Worm (Caenorhabditis elegans) whole organism, mixed stage, embryonic: Measurements from ENCODE around the gene srd-38.

Source experiments
- bed-3 ChIP-seq: fragments of 200-800 bp; sonication (Bioruptor generic); optimal IDR thresholded peaks from 3 replicates; lab custom pipeline; 2018; ENCODE audit warnings: mild to moderate bottlenecking, missing genetic modification characterization, moderate library complexity, missing compliant biosample characterization
- blmp-1 ChIP-seq: fragments of 150-350 bp; optimal IDR thresholded peaks from 2 replicates; lab custom pipeline; 2014; ENCODE audit warnings: missing biosample characterization, missing genetic modification characterization
- ces-1 ChIP-seq: fragments of 150-350 bp; optimal IDR thresholded peaks from 2 replicates; lab custom pipeline; 2014; ENCODE audit warnings: missing biosample characterization, missing genetic modification reagents, missing genetic modification characterization
- ham-2 ChIP-seq: fragments of 200-800 bp; sonication (Bioruptor generic); optimal IDR thresholded peaks from 2 replicates; lab custom pipeline; 2018; ENCODE audit warnings: mild to moderate bottlenecking, missing genetic modification characterization, missing compliant biosample characterization
- mep-1 ChIP-seq: fragments of 150-350 bp; optimal IDR thresholded peaks from 2 replicates; lab custom pipeline; 2017; ENCODE audit warnings: missing biosample characterization, missing genetic modification reagents, missing genetic modification characterization, inconsistent platforms
- nhr-28 ChIP-seq: fragments of 150-350 bp; optimal IDR thresholded peaks from 2 replicates; lab custom pipeline; 2014; ENCODE audit warnings: missing biosample characterization, missing genetic modification characterization
- nhr-76 ChIP-seq: sonication (generic microtip); optimal IDR thresholded peaks from 2 replicates; lab custom pipeline; 2017; ENCODE audit warnings: missing biosample characterization, missing genetic modification characterization
- pha-4 ChIP-seq: fragments of 150-350 bp; optimal IDR thresholded peaks from 2 replicates; lab custom pipeline; 2018; ENCODE audit warnings: missing biosample characterization, missing genetic modification reagents, missing genetic modification characterization
- unc-39 ChIP-seq: fragments of 150-350 bp; optimal IDR thresholded peaks from 2 replicates; lab custom pipeline; 2014; ENCODE audit warnings: missing biosample characterization, missing genetic modification characterization
- unc-62 ChIP-seq: fragments of 150-350 bp; optimal IDR thresholded peaks from 2 replicates; lab custom pipeline; 2014; ENCODE audit warnings: missing biosample characterization, missing genetic modification reagents, missing genetic modification characterization
- zip-8 ChIP-seq: fragments of 150-350 bp; optimal IDR thresholded peaks from 2 replicates; lab custom pipeline; 2014; ENCODE audit warnings: missing biosample characterization, missing genetic modification characterization
- ztf-11 ChIP-seq: fragments of 150-350 bp; optimal IDR thresholded peaks from 2 replicates; lab custom pipeline; 2014; ENCODE audit warnings: missing biosample characterization, missing genetic modification characterization

DNA sequence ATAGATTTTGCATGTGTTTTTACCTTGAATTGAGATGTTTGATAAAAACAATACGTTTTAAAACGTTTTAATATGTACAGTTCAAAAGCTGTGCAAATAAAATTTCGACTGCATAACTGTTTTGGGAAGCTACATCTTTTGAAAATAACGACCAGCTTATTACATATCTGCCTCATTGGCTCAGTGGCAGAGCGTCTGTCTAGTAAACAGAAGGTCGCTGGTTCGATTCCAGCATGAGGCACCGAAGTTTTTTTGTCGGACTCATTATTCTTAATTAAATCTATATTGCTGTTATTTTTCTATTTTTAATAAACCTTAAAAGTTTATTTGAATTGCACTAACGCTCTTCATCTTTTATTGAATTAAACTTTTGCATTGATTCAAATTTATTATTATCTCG lies 1.4 kb downstream of the srd-38 start:
- TF ChIP-seq nhr-76 (no peak), nhr-28 (tag; lab: Kevin White, UChicago) (no peak), unc-62 (GFP tag; lab: Kevin White, UChicago) (no peak), zip-8 (tag; lab: Kevin White, UChicago) (no peak), ces-1 (GFP tag; lab: Kevin White, UChicago) (no peak), pha-4 (no peak), blmp-1 (tag; lab: Kevin White, UChicago) (no peak), ham-2 (no peak), mep-1 (tag; lab: Kevin White, UChicago) (no peak), unc-39 (no peak), ztf-11 (tag; lab: Kevin White, UChicago) (no peak), bed-3 (GFP tag; lab: Kevin White, UChicago) (no peak)
